Worm (Caenorhabditis elegans): Measurements from ENCODE around the gene kcc-1.
A peak's percentile ranks its signal among the peaks of the same experiment; 100 is the strongest.

Gene kcc-1

ce11 chrIV:7176887-7177286 lies 29.2 kb upstream of the kcc-1 start, which contains the start of gene str-44:
TSS of gene str-44 (plus strand) at chrIV:7177187.
- no peak for TF ChIP-seq ceh-18 (tag; optimal IDR thresholded peaks at IDR 0.05)
- TF ChIP-seq pag-3 (tag; optimal IDR thresholded peaks at IDR 0.05; ENCODE audit: borderline replicate concordance) = no peak
- TF ChIP-seq unc-3 (GFP tag; conservative IDR thresholded peaks at IDR 0.05) = no peak
- no peak for TF ChIP-seq unc-3 (tag; optimal IDR thresholded peaks at IDR 0.05)
- TF ChIP-seq rnt-1 (tag; optimal IDR thresholded peaks at IDR 0.05) = no peak
- no peak for TF ChIP-seq pha-4 (tag; optimal IDR thresholded peaks at IDR 0.05)
- no peak for TF ChIP-seq nhr-11 (tag; optimal IDR thresholded peaks at IDR 0.05)

ce11 chrIV:7178942-7179341 lies 27.1 kb upstream of the kcc-1 start, which contains the start of gene C42D4.3:
TSS of gene C42D4.3 (plus strand) at chrIV:7179239.
- TF ChIP-seq lim-6 (tag; optimal IDR thresholded peaks at IDR 0.05) = no peak
- TF ChIP-seq ceh-24 (tag; optimal IDR thresholded peaks at IDR 0.05) = no peak
- TF ChIP-seq K09A11.1 (tag; optimal IDR thresholded peaks at IDR 0.05; ENCODE audit: insufficient read depth) = no peak
- TF ChIP-seq ztf-16 (tag; optimal IDR thresholded peaks at IDR 0.05) = no peak
- no peak for TF ChIP-seq ceh-14 (tag; optimal IDR thresholded peaks at IDR 0.05)
- TF ChIP-seq sox-2 (GFP tag; IDR thresholded peaks at IDR 0.05) = no peak
- TF ChIP-seq tbx-7 (tag; optimal IDR thresholded peaks at IDR 0.05) = no peak
- TF ChIP-seq T23F11.4 (GFP tag; optimal IDR thresholded peaks at IDR 0.05) = no peak
- TF ChIP-seq hlh-30 (tag; optimal IDR thresholded peaks at IDR 0.05; ENCODE audit: insufficient read depth) = no peak
- no peak for TF ChIP-seq ceh-22 (tag; optimal IDR thresholded peaks at IDR 0.05)
- no peak for TF ChIP-seq fax-1 (tag; optimal IDR thresholded peaks at IDR 0.05)
- TF ChIP-seq tbx-2 (tag; optimal IDR thresholded peaks at IDR 0.05) = no peak
- TF ChIP-seq ref-2 (tag; optimal IDR thresholded peaks at IDR 0.05) = no peak
- no peak for TF ChIP-seq fkh-6 (tag; optimal IDR thresholded peaks at IDR 0.05)
- no peak for TF ChIP-seq pax-1 (tag; optimal IDR thresholded peaks at IDR 0.05)
- no peak for TF ChIP-seq ceh-6 (GFP tag; optimal IDR thresholded peaks at IDR 0.05)
- TF ChIP-seq pha-2 (tag; optimal IDR thresholded peaks at IDR 0.05) = no peak
- no peak for TF ChIP-seq K02D7.2 (tag; optimal IDR thresholded peaks at IDR 0.05)
- no peak for TF ChIP-seq ama-1 (optimal IDR thresholded peaks at IDR 0.05)
- no peak for TF ChIP-seq nfya-1 (tag; optimal IDR thresholded peaks at IDR 0.05)

- TF ChIP-seq F13H6.1 (tag; optimal IDR thresholded peaks at IDR 0.05) = no peak
- peak; percentile 71 for TF ChIP-seq elt-2 (tag; optimal IDR thresholded peaks at IDR 0.05)
- TF ChIP-seq fkh-6 (tag; optimal IDR thresholded peaks at IDR 0.05) = no peak
Measured at ce11 chrIV:7180304-7180703, 25.8 kb upstream of the kcc-1 start, which contains the start of gene cest-10. TSS of gene cest-10 (plus strand) at chrIV:7180557.

- no peak for TF ChIP-seq ahr-1 (tag; optimal IDR thresholded peaks at IDR 0.05)
- no peak for TF ChIP-seq sox-2 (GFP tag; IDR thresholded peaks at IDR 0.05)
- TF ChIP-seq tbx-7 (tag; optimal IDR thresholded peaks at IDR 0.05) = no peak
- no peak for TF ChIP-seq pqm-1 (tag; optimal IDR thresholded peaks at IDR 0.05)
- TF ChIP-seq hlh-8 (tag; optimal IDR thresholded peaks at IDR 0.05) = no peak
Measured at ce11 chrIV:7182818-7183217, 23.3 kb upstream of the kcc-1 start.

DNA sequence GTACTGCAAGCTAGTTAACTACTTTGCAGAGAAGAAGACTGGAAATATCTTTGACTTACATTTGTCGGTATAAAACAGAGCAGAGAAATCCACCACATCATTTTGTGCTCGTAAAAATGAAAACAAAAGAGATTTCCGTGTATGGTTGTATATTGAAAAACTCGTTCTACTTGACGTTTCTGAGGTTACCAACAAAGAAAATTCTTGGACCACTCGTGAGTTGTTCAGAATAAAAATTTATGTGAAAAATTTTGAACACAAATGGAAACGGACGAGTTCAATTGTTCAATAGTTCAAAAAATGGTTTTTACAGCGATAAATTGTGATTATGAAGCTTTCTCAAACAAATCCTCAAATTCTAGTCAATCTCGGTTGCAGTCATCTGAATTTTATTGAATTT lies 21.5 kb upstream of the kcc-1 start, which contains the start of gene clec-179:
Gene clec-179, minus strand, starts transcription at position 101 of the 400 bp plus-strand sequence.
- no peak for TF ChIP-seq nhr-11 (tag; optimal IDR thresholded peaks at IDR 0.05)
- TF ChIP-seq madf-2 (tag; optimal IDR thresholded peaks at IDR 0.05) = no peak
- TF ChIP-seq Y22D7AL.16 (tag; optimal IDR thresholded peaks at IDR 0.05) = no peak

ce11 chrIV:7186756-7187155 lies 19.3 kb upstream of the kcc-1 start, which contains the start of gene str-249:
TSS of gene str-249 (minus strand) at chrIV:7186856.
- TF ChIP-seq tbx-7 (tag; optimal IDR thresholded peaks at IDR 0.05) (no peak), hlh-30 (tag; optimal IDR thresholded peaks at IDR 0.05; ENCODE audit: insufficient read depth) (no peak), ceh-9 (tag; optimal IDR thresholded peaks at IDR 0.05) (no peak), unc-86 (tag; optimal IDR thresholded peaks at IDR 0.05) (no peak), fkh-6 (tag; optimal IDR thresholded peaks at IDR 0.05) (no peak), ceh-48 (tag; optimal IDR thresholded peaks at IDR 0.05) (no peak), ceh-45 (GFP tag; IDR thresholded peaks at IDR 0.05) (no peak), ceh-14 (tag; optimal IDR thresholded peaks at IDR 0.05) (no peak), hlh-13 (GFP tag; optimal IDR thresholded peaks at IDR 0.05) (no peak), C08G9.2 (tag; optimal IDR thresholded peaks at IDR 0.05) (no peak), Y22D7AL.16 (tag; optimal IDR thresholded peaks at IDR 0.05) (no peak), elt-4 (tag; optimal IDR thresholded peaks at IDR 0.05) (no peak), che-1 (tag; optimal IDR thresholded peaks at IDR 0.05) (no peak), pha-2 (tag; optimal IDR thresholded peaks at IDR 0.05) (no peak), K02D7.2 (tag; optimal IDR thresholded peaks at IDR 0.05) (no peak), ets-4 (tag; optimal IDR thresholded peaks at IDR 0.05) (no peak), unc-55 (GFP tag; optimal IDR thresholded peaks at IDR 0.05) (no peak), unc-42 (tag; optimal IDR thresholded peaks at IDR 0.05) (no peak)

Data from whole organism, late embryonic.